Worm (Caenorhabditis elegans) whole organism, late embryonic: Measurements from ENCODE around the gene cut-2.

Source experiments
- C38D4.7 ChIP-seq: fragments of 200-800 bp; sonication (Bioruptor generic); optimal IDR thresholded peaks from 2 replicates; lab custom pipeline; 2018; ENCODE audit warnings: mild to moderate bottlenecking, missing genetic modification characterization, moderate library complexity, missing compliant biosample characterization
- F13H6.1 ChIP-seq: sonication (generic microtip); optimal IDR thresholded peaks from 2 replicates; lab custom pipeline; 2016; ENCODE audit warnings: missing genetic modification characterization, missing compliant biosample characterization
- T23F11.4 ChIP-seq: fragments of 200-800 bp; sonication (Bioruptor generic); optimal IDR thresholded peaks from 2 replicates; lab custom pipeline; 2018; ENCODE audit warnings: mild to moderate bottlenecking, missing genetic modification characterization, missing compliant biosample characterization
- Y22D7AL.16 ChIP-seq: sonication (generic microtip); optimal IDR thresholded peaks from 2 replicates; lab custom pipeline; 2016; ENCODE audit warnings: missing genetic modification characterization, missing compliant biosample characterization
- ahr-1 ChIP-seq: sonication (generic microtip); optimal IDR thresholded peaks from 2 replicates; lab custom pipeline; 2016; ENCODE audit warnings: missing genetic modification characterization, missing compliant biosample characterization
- ama-1 ChIP-seq: fragments of 150-350 bp; optimal IDR thresholded peaks from 2 replicates; lab custom pipeline; 2014
- ceh-14 ChIP-seq: sonication (generic microtip); optimal IDR thresholded peaks from 2 replicates; lab custom pipeline; 2016; ENCODE audit warnings: missing genotype, missing genetic modification characterization, missing compliant biosample characterization
- ceh-18 ChIP-seq: sonication (generic microtip); optimal IDR thresholded peaks from 2 replicates; lab custom pipeline; 2016; ENCODE audit warnings: missing genetic modification characterization, missing compliant biosample characterization
- ceh-19 ChIP-seq: fragments of 200-800 bp; sonication (Bioruptor generic); optimal IDR thresholded peaks from 2 replicates; lab custom pipeline; 2018; ENCODE audit warnings: mild to moderate bottlenecking, missing genetic modification characterization, missing compliant biosample characterization
- ceh-2 ChIP-seq: sonication (generic microtip); optimal IDR thresholded peaks from 2 replicates; lab custom pipeline; 2016; ENCODE audit warnings: missing genotype, missing genetic modification characterization, missing compliant biosample characterization
- ceh-24 ChIP-seq: sonication (generic microtip); optimal IDR thresholded peaks from 2 replicates; lab custom pipeline; 2016; ENCODE audit warnings: mild to moderate bottlenecking, missing genetic modification characterization, missing compliant biosample characterization
- ceh-30 ChIP-seq: fragments of 150-350 bp; optimal IDR thresholded peaks from 2 replicates; lab custom pipeline; 2014; ENCODE audit warnings: missing biosample characterization, missing genetic modification characterization
- ceh-31 ChIP-seq: sonication (generic microtip); optimal IDR thresholded peaks from 2 replicates; lab custom pipeline; 2016; ENCODE audit warnings: missing genetic modification characterization, missing compliant biosample characterization
- ceh-34 ChIP-seq: sonication (generic microtip); optimal IDR thresholded peaks from 2 replicates; lab custom pipeline; 2016; ENCODE audit warnings: mild to moderate bottlenecking, missing genetic modification characterization, missing compliant biosample characterization
- ceh-48 ChIP-seq: sonication (generic microtip); optimal IDR thresholded peaks from 2 replicates; lab custom pipeline; 2016; ENCODE audit warnings: missing genetic modification characterization, inconsistent platforms, missing compliant biosample characterization
- ceh-6 ChIP-seq: fragments of 200-800 bp; sonication (Bioruptor generic); optimal IDR thresholded peaks from 2 replicates; lab custom pipeline; 2018; ENCODE audit warnings: mild to moderate bottlenecking, missing genetic modification characterization, missing compliant biosample characterization
- dmd-4 ChIP-seq: sonication (generic microtip); optimal IDR thresholded peaks from 2 replicates; lab custom pipeline; 2016; ENCODE audit warnings: borderline replicate concordance, missing genetic modification characterization, missing compliant biosample characterization
- elt-2 ChIP-seq: sonication (generic microtip); optimal IDR thresholded peaks from 2 replicates; lab custom pipeline; 2016; ENCODE audit warnings: missing genetic modification reagents, missing genetic modification characterization, missing compliant biosample characterization
- fax-1 ChIP-seq: sonication (generic microtip); optimal IDR thresholded peaks from 2 replicates; lab custom pipeline; 2016; ENCODE audit warnings: missing genotype, missing genetic modification characterization, missing compliant biosample characterization
- gmeb-2 ChIP-seq: sonication (generic microtip); optimal IDR thresholded peaks from 2 replicates; lab custom pipeline; 2016; ENCODE audit warnings: missing genetic modification characterization, inconsistent platforms, missing compliant biosample characterization
- hlh-15 ChIP-seq: sonication (generic microtip); optimal IDR thresholded peaks from 2 replicates; lab custom pipeline; 2016; ENCODE audit warnings: missing genetic modification characterization, missing compliant biosample characterization
- hlh-30 ChIP-seq: sonication (generic microtip); optimal IDR thresholded peaks from 2 replicates; lab custom pipeline; 2017; ENCODE audit warnings: antibody characterized with exemption, missing genetic modification characterization, missing compliant biosample characterization; ENCODE audit not compliant: insufficient read depth
- hlh-6 ChIP-seq: sonication (generic microtip); optimal IDR thresholded peaks from 2 replicates; lab custom pipeline; 2016; ENCODE audit warnings: missing genotype, missing genetic modification characterization, missing compliant biosample characterization
- lim-6 ChIP-seq: sonication (generic microtip); optimal IDR thresholded peaks from 2 replicates; lab custom pipeline; 2016; ENCODE audit warnings: missing genetic modification characterization, missing compliant biosample characterization
- lin-11 ChIP-seq: fragments of 200-800 bp; sonication (Bioruptor generic); optimal IDR thresholded peaks from 2 replicates; lab custom pipeline; 2018; ENCODE audit warnings: mild to moderate bottlenecking, missing genetic modification characterization, missing compliant biosample characterization
- mec-3 ChIP-seq: sonication (generic microtip); optimal IDR thresholded peaks from 2 replicates; lab custom pipeline; 2016; ENCODE audit warnings: borderline replicate concordance, missing genetic modification characterization, missing compliant biosample characterization
- nfya-1 ChIP-seq: sonication (generic microtip); optimal IDR thresholded peaks from 2 replicates; lab custom pipeline; 2017; ENCODE audit warnings: missing genetic modification characterization, mild to moderate bottlenecking, missing compliant biosample characterization, antibody characterized with exemption, moderate library complexity
- nhr-11 ChIP-seq: fragments of 150-350 bp; optimal IDR thresholded peaks from 2 replicates; lab custom pipeline; 2014; ENCODE audit warnings: missing biosample characterization, missing genetic modification characterization
- pqm-1 ChIP-seq: sonication (generic microtip); optimal IDR thresholded peaks from 2 replicates; lab custom pipeline; 2016; ENCODE audit warnings: missing genetic modification characterization, missing compliant biosample characterization
- ref-2 ChIP-seq: sonication (generic microtip); optimal IDR thresholded peaks from 2 replicates; lab custom pipeline; 2016; ENCODE audit warnings: missing genetic modification characterization, missing compliant biosample characterization
- sdc-2 ChIP-seq: sonication (generic microtip); optimal IDR thresholded peaks from 2 replicates; lab custom pipeline; 2016; ENCODE audit warnings: missing genotype, missing genetic modification characterization, missing compliant biosample characterization
- sox-2 ChIP-seq: fragments of 200-800 bp; sonication (Bioruptor generic); IDR thresholded peaks from 2 replicates; pipeline ENCODE4 v1.3.6; 2022; ENCODE audit warnings: missing genetic modification reagents, missing genetic modification characterization, missing compliant biosample characterization
- syd-9 ChIP-seq: sonication (generic microtip); optimal IDR thresholded peaks from 2 replicates; lab custom pipeline; 2016; ENCODE audit warnings: mild to moderate bottlenecking, missing genetic modification characterization, moderate library complexity, missing compliant biosample characterization
- unc-42 ChIP-seq: sonication (generic microtip); optimal IDR thresholded peaks from 2 replicates; lab custom pipeline; 2016; ENCODE audit warnings: missing genotype, missing genetic modification characterization, missing compliant biosample characterization
- unc-55 ChIP-seq: sonication (generic microtip); optimal IDR thresholded peaks from 2 replicates; lab custom pipeline; 2017; ENCODE audit warnings: missing biosample characterization, missing genetic modification reagents, missing genetic modification characterization
- unc-86 ChIP-seq: sonication (generic microtip); optimal IDR thresholded peaks from 2 replicates; lab custom pipeline; 2016; ENCODE audit warnings: missing genetic modification characterization, missing compliant biosample characterization

The cut-2 gene

ce11 chrV:13396426-13396825, 18.3 kb upstream of the cut-2 start (continued):
- TF ChIP-seq fax-1 (tag; lab: Kevin White, UChicago) (peak; percentile 5), hlh-15 (tag; lab: Kevin White, UChicago) (peak; percentile 43), ceh-2 (peak; percentile 19), dmd-4 (peak; percentile 62), ceh-19 (peak; percentile 60), unc-86 (tag; lab: Kevin White, UChicago) (no peak), ceh-30 (no peak), ceh-48 (tag; lab: Kevin White, UChicago) (no peak), gmeb-2 (tag; lab: Kevin White, UChicago) (no peak), ceh-18 (tag; lab: Kevin White, UChicago) (peak; percentile 29), ama-1 (lab: Kevin White, UChicago) (no peak), nfya-1 (tag; lab: Kevin White, UChicago) (peak; percentile 42), ahr-1 (tag; lab: Kevin White, UChicago) (peak; percentile 17), ceh-14 (tag; lab: Kevin White, UChicago) (peak; percentile 64), ref-2 (tag; lab: Kevin White, UChicago) (no peak), lin-11 (tag; lab: Kevin White, UChicago) (no peak), ceh-24 (tag; lab: Kevin White, UChicago) (no peak), pqm-1 (tag; lab: Kevin White, UChicago) (no peak), T23F11.4 (GFP tag; lab: Kevin White, UChicago) (peak; percentile 51), ceh-34 (peak; percentile 72), Y22D7AL.16 (tag; lab: Kevin White, UChicago) (no peak), ceh-6 (GFP tag; lab: Kevin White, UChicago) (peak; percentile 24), syd-9 (peak; percentile 40), sox-2 (GFP tag; lab: Robert Waterston, UW) (no peak), lim-6 (tag; lab: Kevin White, UChicago) (no peak), sdc-2 (tag; lab: Kevin White, UChicago) (peak; percentile 5)

ce11 chrV:13401669-13402068, 13.1 kb upstream of the cut-2 start:
- no peak for TF ChIP-seq hlh-15 (tag; lab: Kevin White, UChicago)
- no peak for TF ChIP-seq mec-3 (tag; lab: Kevin White, UChicago)
- no peak for TF ChIP-seq hlh-30
- peak; percentile 12 for TF ChIP-seq ceh-31 (tag; lab: Kevin White, UChicago)
- no peak for TF ChIP-seq elt-2 (tag; lab: Kevin White, UChicago)
- TF ChIP-seq sox-2 (GFP tag; lab: Robert Waterston, UW): no peak
- TF ChIP-seq F13H6.1: no peak
- no peak for TF ChIP-seq nhr-11 (tag; lab: Kevin White, UChicago)
- no peak for TF ChIP-seq hlh-6 (tag; lab: Kevin White, UChicago)
- TF ChIP-seq C38D4.7 (GFP tag; lab: Kevin White, UChicago): no peak
- no peak for TF ChIP-seq sdc-2 (tag; lab: Kevin White, UChicago)
- peak; percentile 62 for TF ChIP-seq unc-42 (tag; lab: Kevin White, UChicago)

ce11 chrV:13402524-13402923, 12.2 kb upstream of the cut-2 start:
- TF ChIP-seq ceh-18 (tag; lab: Kevin White, UChicago): peak; percentile 34
- TF ChIP-seq unc-55 (GFP tag; lab: Kevin White, UChicago): peak; percentile 83
- TF ChIP-seq hlh-30: peak; percentile 40
- TF ChIP-seq ceh-48 (tag; lab: Kevin White, UChicago): no peak

ce11 chrV:13406032-13406431, 8.7 kb upstream of the cut-2 start, which contains the start of gene cutl-1:
Gene cutl-1, minus strand, starts transcription at chrV:13406114.
- no peak for TF ChIP-seq ceh-14 (tag; lab: Kevin White, UChicago)
- no peak for TF ChIP-seq unc-86 (tag; lab: Kevin White, UChicago)
